Worm (Caenorhabditis elegans) whole organism, young adult: ENCODE results near the gene ogdh-1.

Source experiments
- B0035.1 ChIP-seq: sonication (generic microtip); optimal IDR thresholded peaks from 2 replicates; lab custom pipeline; 2016; ENCODE audit warnings: missing genetic modification characterization, mild to moderate bottlenecking, missing compliant biosample characterization, missing genotype, missing genetic modification reagents
- B0261.1 ChIP-seq: sonication (generic microtip); optimal IDR thresholded peaks from 2 replicates; lab custom pipeline; 2016; ENCODE audit warnings: mild to moderate bottlenecking, missing genetic modification characterization, moderate library complexity, missing compliant biosample characterization
- F10E7.11 ChIP-seq: sonication (generic microtip); optimal IDR thresholded peaks from 2 replicates; lab custom pipeline; 2017; ENCODE audit warnings: mild to moderate bottlenecking, missing genetic modification characterization, moderate library complexity, missing compliant biosample characterization
- F33H1.4 ChIP-seq: fragments of 200-800 bp; sonication (Bioruptor generic); IDR thresholded peaks from 2 replicates; pipeline ENCODE4 v1.3.6; 2022; ENCODE audit warnings: missing genetic modification reagents, missing genetic modification characterization, missing compliant biosample characterization
- F49E8.2 ChIP-seq: sonication (generic microtip); optimal IDR thresholded peaks from 3 replicates; lab custom pipeline; 2017; ENCODE audit warnings: missing genetic modification characterization, mild to moderate bottlenecking, missing compliant biosample characterization, antibody characterized with exemption, moderate library complexity; ENCODE audit not compliant: insufficient read depth
- F55B11.4 ChIP-seq: sonication (generic microtip); optimal IDR thresholded peaks from 2 replicates; lab custom pipeline; 2016; ENCODE audit warnings: missing compliant biosample characterization, missing genetic modification characterization, borderline replicate concordance; ENCODE audit not compliant: insufficient read depth
- Y53G8AR.9 ChIP-seq: fragments of 200-800 bp; sonication (Bioruptor generic); conservative IDR thresholded peaks from 2 replicates; pipeline ENCODE4 v1.3.6; 2022; ENCODE audit warnings: missing genetic modification reagents, missing genetic modification characterization, missing compliant biosample characterization
- Y56A3A.18 ChIP-seq: fragments of 200-800 bp; sonication (Bioruptor generic); IDR thresholded peaks from 2 replicates; pipeline ENCODE4 v1.3.6; 2022; ENCODE audit warnings: missing genetic modification reagents, missing genetic modification characterization, missing compliant biosample characterization
- ZK185.1 ChIP-seq: sonication (generic microtip); optimal IDR thresholded peaks from 2 replicates; lab custom pipeline; 2016; ENCODE audit warnings: mild to moderate bottlenecking, missing genetic modification characterization, missing compliant biosample characterization; ENCODE audit not compliant: poor library complexity, severe bottlenecking
- ama-1 ChIP-seq, 3 experiments: fragments of 150-350 bp in 1 of 3; sonication (generic microtip) in 2 of 3; optimal IDR thresholded peaks; 2 replicates each; lab custom pipeline; 2014 to 2018; ENCODE audit warnings: missing biosample characterization in 2 of 3, missing genetic modification characterization in 2 of 3, missing genetic modification reagents in 2 of 3
- athp-1 ChIP-seq: sonication (generic microtip); optimal IDR thresholded peaks from 2 replicates; lab custom pipeline; 2017; ENCODE audit warnings: mild to moderate bottlenecking, missing genetic modification characterization, missing compliant biosample characterization
- bed-2 ChIP-seq: fragments of 200-800 bp; sonication (Bioruptor generic); IDR thresholded peaks from 2 replicates; pipeline ENCODE4 v1.3.6; 2022; ENCODE audit warnings: missing genetic modification reagents, missing genetic modification characterization, missing compliant biosample characterization
- ccch-3 ChIP-seq: fragments of 200-800 bp; sonication (Bioruptor generic); optimal IDR thresholded peaks from 2 replicates; lab custom pipeline; 2018; ENCODE audit warnings: mild to moderate bottlenecking, missing genetic modification characterization, missing compliant biosample characterization
- ceh-58 ChIP-seq: fragments of 200-800 bp; sonication (Bioruptor generic); IDR thresholded peaks from 2 replicates; pipeline ENCODE4 v1.3.6; 2022; ENCODE audit warnings: missing genetic modification characterization, missing compliant biosample characterization
- die-1 ChIP-seq: sonication (generic microtip); optimal IDR thresholded peaks from 2 replicates; lab custom pipeline; 2016; ENCODE audit warnings: missing genotype, mild to moderate bottlenecking, missing genetic modification characterization, missing compliant biosample characterization
- dpff-1 ChIP-seq: sonication (generic microtip); optimal IDR thresholded peaks from 2 replicates; lab custom pipeline; 2017; ENCODE audit warnings: mild to moderate bottlenecking, missing genetic modification characterization, missing compliant biosample characterization
- efl-1 ChIP-seq: fragments of 150-350 bp; optimal IDR thresholded peaks from 2 replicates; lab custom pipeline; 2014; ENCODE audit warnings: missing biosample characterization, missing genetic modification reagents, missing genetic modification characterization
- egl-44 ChIP-seq: fragments of 200-800 bp; sonication (Bioruptor generic); IDR thresholded peaks from 2 replicates; pipeline ENCODE4 v1.3.6; 2022; ENCODE audit warnings: missing genetic modification reagents, missing genetic modification characterization, missing compliant biosample characterization
- egrh-3 ChIP-seq: fragments of 200-800 bp; sonication (Bioruptor generic); IDR thresholded peaks from 2 replicates; pipeline ENCODE4 v1.3.6; 2022; ENCODE audit warnings: missing genetic modification reagents, missing genetic modification characterization, missing compliant biosample characterization
- ets-4 ChIP-seq: fragments of 200-800 bp; sonication (Bioruptor generic); optimal IDR thresholded peaks from 2 replicates; lab custom pipeline; 2018; ENCODE audit warnings: mild to moderate bottlenecking, missing genetic modification characterization, missing compliant biosample characterization
- gei-17 ChIP-seq: fragments of 200-800 bp; sonication (Bioruptor generic); optimal IDR thresholded peaks from 2 replicates; lab custom pipeline; 2018; ENCODE audit warnings: mild to moderate bottlenecking, missing genetic modification characterization, missing compliant biosample characterization
- him-1 ChIP-seq: sonication (generic microtip); optimal IDR thresholded peaks from 2 replicates; lab custom pipeline; 2016; ENCODE audit warnings: missing genotype, missing genetic modification reagents, missing genetic modification characterization, missing compliant biosample characterization
- hlh-26 ChIP-seq: fragments of 200-800 bp; sonication (Bioruptor generic); conservative IDR thresholded peaks from 2 replicates; pipeline ENCODE4 v1.3.6; 2022; ENCODE audit warnings: missing genetic modification reagents, missing genetic modification characterization, missing compliant biosample characterization
- hmg-1.2 ChIP-seq: fragments of 200-800 bp; sonication (Bioruptor generic); IDR thresholded peaks from 2 replicates; pipeline ENCODE4 v1.3.6; 2022; ENCODE audit warnings: missing genetic modification reagents, missing genetic modification characterization, missing compliant biosample characterization
- hrde-1 ChIP-seq: sonication (generic microtip); optimal IDR thresholded peaks from 2 replicates; lab custom pipeline; 2016; ENCODE audit warnings: missing genetic modification characterization, mild to moderate bottlenecking, missing compliant biosample characterization, moderate library complexity, missing genotype, missing genetic modification reagents, borderline replicate concordance
- hsf-1 ChIP-seq: fragments of 200-800 bp; sonication (Bioruptor generic); IDR thresholded peaks from 2 replicates; pipeline ENCODE4 v1.3.6; 2022; ENCODE audit warnings: missing genetic modification reagents, missing genetic modification characterization, missing compliant biosample characterization
- lin-40 ChIP-seq: sonication (generic microtip); optimal IDR thresholded peaks from 2 replicates; lab custom pipeline; 2016; ENCODE audit warnings: missing genetic modification characterization, mild to moderate bottlenecking, missing compliant biosample characterization, missing genotype, missing genetic modification reagents
- lin-54 ChIP-seq: fragments of 200-800 bp; sonication (Bioruptor generic); optimal IDR thresholded peaks from 2 replicates; lab custom pipeline; 2018; ENCODE audit warnings: mild to moderate bottlenecking, missing genetic modification characterization, missing compliant biosample characterization
- madf-3 ChIP-seq: fragments of 200-800 bp; sonication (Bioruptor generic); IDR thresholded peaks from 2 replicates; pipeline ENCODE4 v1.3.6; 2022; ENCODE audit warnings: missing genetic modification reagents, missing genetic modification characterization, missing compliant biosample characterization
- mxl-1 ChIP-seq: sonication (generic microtip); optimal IDR thresholded peaks from 2 replicates; lab custom pipeline; 2016; ENCODE audit warnings: missing genetic modification characterization, missing compliant biosample characterization
- nfya-2 ChIP-seq: fragments of 200-800 bp; sonication (Bioruptor generic); IDR thresholded peaks from 2 replicates; pipeline ENCODE4 v1.3.6; 2022; ENCODE audit warnings: missing genetic modification reagents, missing genetic modification characterization, missing compliant biosample characterization
- nfyb-1 ChIP-seq: fragments of 200-800 bp; sonication (Bioruptor generic); IDR thresholded peaks from 2 replicates; pipeline ENCODE4 v1.3.6; 2022; ENCODE audit warnings: missing genetic modification reagents, missing genetic modification characterization, missing compliant biosample characterization
- nhr-27 ChIP-seq: fragments of 200-800 bp; sonication (Bioruptor generic); optimal IDR thresholded peaks from 2 replicates; lab custom pipeline; 2018; ENCODE audit warnings: mild to moderate bottlenecking, missing genetic modification characterization, moderate library complexity, missing compliant biosample characterization
- nhr-80 ChIP-seq: sonication (generic microtip); optimal IDR thresholded peaks from 2 replicates; lab custom pipeline; 2016; ENCODE audit warnings: missing genetic modification characterization, missing compliant biosample characterization
- nhr-90 ChIP-seq: sonication (generic microtip); optimal IDR thresholded peaks from 2 replicates; lab custom pipeline; 2016; ENCODE audit warnings: missing genotype, mild to moderate bottlenecking, missing genetic modification characterization, missing compliant biosample characterization
- pbrm-1 ChIP-seq: fragments of 200-800 bp; sonication (Bioruptor generic); IDR thresholded peaks from 2 replicates; pipeline ENCODE4 v1.3.6; 2022; ENCODE audit warnings: missing genetic modification reagents, missing genetic modification characterization, missing compliant biosample characterization
- pha-4 ChIP-seq: fragments of 150-350 bp; sonication (generic microtip); optimal IDR thresholded peaks from 2 replicates; lab custom pipeline; 2014; ENCODE audit warnings: missing biosample characterization, missing genetic modification reagents, missing genetic modification characterization
- rpc-1 ChIP-seq, 2 experiments: fragments of 150-350 bp in 1 of 2; sonication (generic microtip) in 1 of 2; optimal IDR thresholded peaks; 2 replicates each; lab custom pipeline; 2014 to 2018; ENCODE audit warnings: missing biosample characterization in 1 of 2, missing genetic modification characterization in 1 of 2, missing genetic modification reagents in 1 of 2, missing genotype in 1 of 2
- sdz-38 ChIP-seq: sonication (generic microtip); optimal IDR thresholded peaks from 2 replicates; lab custom pipeline; 2016; ENCODE audit warnings: missing genotype, missing genetic modification characterization, missing compliant biosample characterization
- somi-1 ChIP-seq: fragments of 200-800 bp; sonication (Bioruptor generic); optimal IDR thresholded peaks from 2 replicates; lab custom pipeline; 2018; ENCODE audit warnings: mild to moderate bottlenecking, missing genetic modification characterization, missing compliant biosample characterization
- sptf-2 ChIP-seq: fragments of 200-800 bp; sonication (Bioruptor generic); optimal IDR thresholded peaks from 2 replicates; lab custom pipeline; 2018; ENCODE audit warnings: mild to moderate bottlenecking, missing genetic modification characterization, missing compliant biosample characterization
- tbx-9 ChIP-seq: sonication (generic microtip); optimal IDR thresholded peaks from 2 replicates; lab custom pipeline; 2016; ENCODE audit warnings: borderline replicate concordance, missing genetic modification characterization, inconsistent platforms, missing compliant biosample characterization
- unc-62 ChIP-seq: fragments of 150-350 bp; optimal IDR thresholded peaks from 2 replicates; lab custom pipeline; 2014; ENCODE audit warnings: missing biosample characterization, missing genetic modification reagents, missing genetic modification characterization
- ztf-18 ChIP-seq: sonication (generic microtip); optimal IDR thresholded peaks from 2 replicates; lab custom pipeline; 2016; ENCODE audit warnings: missing genotype, mild to moderate bottlenecking, missing genetic modification characterization, missing compliant biosample characterization
- ztf-25 ChIP-seq: fragments of 200-800 bp; sonication (Bioruptor generic); IDR thresholded peaks from 2 replicates; pipeline ENCODE4 v1.3.6; 2022; ENCODE audit warnings: missing genetic modification reagents, missing genetic modification characterization, missing compliant biosample characterization
- ztf-6 ChIP-seq: fragments of 200-800 bp; sonication (Bioruptor generic); IDR thresholded peaks from 2 replicates; pipeline ENCODE4 v1.3.6; 2022; ENCODE audit warnings: missing genetic modification reagents, missing genetic modification characterization, missing compliant biosample characterization

The ogdh-1 gene

DNA sequence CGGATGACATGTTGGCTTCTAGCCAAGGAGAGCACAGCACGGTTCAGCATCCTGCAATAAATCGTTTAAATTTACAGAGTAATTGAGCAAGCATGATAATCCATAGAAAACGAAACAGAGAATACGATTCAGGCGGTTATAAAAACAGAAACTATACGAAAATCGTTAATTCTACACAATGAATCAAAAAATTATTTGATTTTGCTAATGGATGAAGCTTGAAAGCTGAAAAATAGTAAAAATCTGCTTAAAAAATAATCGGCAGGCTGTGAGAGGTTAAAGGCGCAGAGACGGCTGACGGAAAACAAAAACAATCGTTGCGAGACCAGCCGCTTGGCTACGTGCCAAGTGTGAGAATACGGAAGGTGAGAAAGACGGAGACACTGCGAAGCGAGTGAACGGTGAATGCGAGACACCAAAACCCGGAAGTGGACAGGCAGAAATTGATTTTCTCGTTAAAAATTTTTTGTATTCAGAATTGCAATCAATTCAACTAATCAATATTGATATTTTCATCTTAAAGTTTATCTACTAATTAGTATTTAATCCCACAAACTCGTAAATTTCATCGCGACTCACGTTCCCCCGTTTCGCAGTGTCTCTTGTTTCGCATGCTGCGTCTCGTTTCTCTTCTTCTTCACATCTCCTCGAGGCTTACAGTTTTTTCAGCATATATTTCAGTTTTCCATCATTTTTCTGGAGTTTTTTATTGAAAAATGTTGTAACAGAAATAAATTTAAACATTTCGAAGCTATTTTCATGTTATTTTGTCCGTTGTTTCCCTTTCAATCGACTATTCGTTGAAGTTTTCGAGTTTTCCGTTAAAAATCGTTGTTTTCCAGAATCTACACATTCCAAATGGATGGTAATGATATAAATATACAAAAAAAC lies 43.4 kb downstream of the ogdh-1 start, which contains the start of the genes F29B9.11 and jmjd-1.2:
Gene F29B9.11, minus strand, starts transcription at position 51 of the 891 bp plus-strand sequence.
Gene jmjd-1.2, plus strand, starts transcription at position 841 of the 891 bp plus-strand sequence.
- TF ChIP-seq F33H1.4 (GFP tag; lab: Robert Waterston, UW) (peak; percentile 97), F49E8.2 (tag; lab: Kevin White, UChicago) (peak; percentile 26), hsf-1 (GFP tag; lab: Robert Waterston, UW) (peak; percentile 75), rpc-1 (optimal IDR thresholded peaks at IDR 0.05; lab: Kevin White, UChicago) (no peak), rpc-1 (tag; optimal IDR thresholded peaks at IDR 0.05; lab: Kevin White, UChicago) (no peak), ztf-25 (GFP tag; lab: Robert Waterston, UW) (0 out of 2 replicates have a peak, but pooled peaks have one; percentile 30), lin-54 (GFP tag; lab: Kevin White, UChicago) (peak; percentile 86), dpff-1 (tag; lab: Kevin White, UChicago) (no peak), hrde-1 (tag; lab: Kevin White, UChicago) (no peak), F10E7.11 (tag; lab: Kevin White, UChicago) (no peak), bed-2 (GFP tag; lab: Robert Waterston, UW) (peak; percentile 85), ztf-6 (GFP tag; lab: Robert Waterston, UW) (no peak), ceh-58 (GFP tag; lab: Robert Waterston, UW) (no peak), hmg-1.2 (GFP tag; lab: Robert Waterston, UW) (peak; percentile 73), die-1 (peak; percentile 40), nhr-27 (tag; lab: Kevin White, UChicago) (no peak), efl-1 (GFP tag; lab: Kevin White, UChicago) (peak; percentile 43), Y56A3A.18 (GFP tag; lab: Robert Waterston, UW) (no peak), pbrm-1 (GFP tag; lab: Robert Waterston, UW) (peak; percentile 94), nhr-80 (tag; lab: Kevin White, UChicago) (peak; percentile 68), him-1 (no peak), gei-17 (GFP tag; lab: Kevin White, UChicago) (peak; percentile 42), hlh-26 (GFP tag; lab: Robert Waterston, UW) (no peak), egl-44 (peak; percentile 61; the same call in 1 of the 2 replicates), somi-1 (peak; percentile 49), ccch-3 (GFP tag; lab: Kevin White, UChicago) (no peak), athp-1 (tag; lab: Kevin White, UChicago) (peak; percentile 88), nhr-90 (tag; lab: Kevin White, UChicago) (peak; percentile 17), mxl-1 (no peak), ama-1 (optimal IDR thresholded peaks at IDR 0.05; lab: Kevin White, UChicago) (no peak), ama-1 (GFP tag; optimal IDR thresholded peaks at IDR 0.05; lab: Kevin White, UChicago) (no peak), sdz-38 (tag; lab: Kevin White, UChicago) (no peak), pha-4 (tag; lab: Kevin White, UChicago) (no peak), B0261.1 (tag; lab: Kevin White, UChicago) (peak; percentile 13), tbx-9 (no peak), nfya-2 (GFP tag; lab: Robert Waterston, UW) (no peak), ZK185.1 (tag; lab: Kevin White, UChicago) (peak; percentile 44), nfyb-1 (GFP tag; lab: Robert Waterston, UW) (peak; percentile 89), B0035.1 (tag; lab: Kevin White, UChicago) (peak; percentile 63), ets-4 (GFP tag; lab: Kevin White, UChicago) (no peak), unc-62 (GFP tag; lab: Kevin White, UChicago) (no peak), F55B11.4 (no peak), sptf-2 (GFP tag; lab: Kevin White, UChicago) (no peak), madf-3 (peak; percentile 75; the same call in 1 of the 2 replicates), lin-40 (tag; lab: Kevin White, UChicago) (peak; percentile 92), Y53G8AR.9 (GFP tag; lab: Robert Waterston, UW) (peak; percentile 89), ztf-18 (tag; lab: Kevin White, UChicago) (peak; percentile 82), egrh-3 (GFP tag; lab: Robert Waterston, UW) (peak; percentile 72)
